Worm (Caenorhabditis elegans): ENCODE data around the gene malt-1.

Gene malt-1

ce11 chrII:6951250-6951806, at the start of gene malt-1, which contains the start of gene ceh-38:
TSS of gene malt-1 (minus strand) at chrII:6951300.
TSS of gene ceh-38 (plus strand) at chrII:6951526.
- TF ChIP-seq nhr-237 (tag; optimal IDR thresholded peaks at IDR 0.05) = peak; percentile 58
- peak; percentile 45 for TF ChIP-seq skn-1 (tag; optimal IDR thresholded peaks at IDR 0.05)
- peak; percentile 90 for TF ChIP-seq gmeb-1 (tag; optimal IDR thresholded peaks at IDR 0.05)
- TF ChIP-seq ztf-4 (tag; optimal IDR thresholded peaks at IDR 0.05) = peak; percentile 95
- TF ChIP-seq blmp-1 (tag; optimal IDR thresholded peaks at IDR 0.05; ENCODE audit: insufficient read depth) = peak; percentile 62
- peak; percentile 99 for TF ChIP-seq unc-55 (GFP tag; optimal IDR thresholded peaks at IDR 0.05)
- no peak for TF ChIP-seq ztf-11 (tag; optimal IDR thresholded peaks at IDR 0.05)
- peak; percentile 95 for TF ChIP-seq sem-4 (tag; optimal IDR thresholded peaks at IDR 0.05)
- TF ChIP-seq crh-2 (tag; optimal IDR thresholded peaks at IDR 0.05) = peak; percentile 97
- TF ChIP-seq F13H6.1 (tag; optimal IDR thresholded peaks at IDR 0.05) = peak; percentile 96
- peak; percentile 40 for TF ChIP-seq nhr-11 (tag; optimal IDR thresholded peaks at IDR 0.05)
- peak; percentile 61 for TF ChIP-seq nhr-77 (tag; optimal IDR thresholded peaks at IDR 0.05)
- TF ChIP-seq ama-1 (optimal IDR thresholded peaks at IDR 0.05) = peak; percentile 72
- peak; percentile 92 for TF ChIP-seq lin-39 (tag; optimal IDR thresholded peaks at IDR 0.05)
- peak; percentile 87 for TF ChIP-seq unc-62 (GFP tag; optimal IDR thresholded peaks at IDR 0.05)
- peak; percentile 100 for TF ChIP-seq alr-1 (tag; optimal IDR thresholded peaks at IDR 0.05)
- TF ChIP-seq R02D3.7 (tag; optimal IDR thresholded peaks at IDR 0.05) = peak; percentile 60
- peak; percentile 87 for TF ChIP-seq sma-3 (GFP tag; optimal IDR thresholded peaks at IDR 0.05)
- no peak for TF ChIP-seq nhr-10 (tag; optimal IDR thresholded peaks at IDR 0.05)
- TF ChIP-seq mdl-1 (tag; optimal IDR thresholded peaks at IDR 0.05) = peak; percentile 73 to 96
- TF ChIP-seq nhr-23 (tag; optimal IDR thresholded peaks at IDR 0.05) = no peak
- peak; percentile 55 for TF ChIP-seq ceh-16 (tag; optimal IDR thresholded peaks at IDR 0.05)
- TF ChIP-seq nhr-6 (tag; optimal IDR thresholded peaks at IDR 0.05) = peak; percentile 94
- peak; percentile 85 to 98 for TF ChIP-seq lsy-2 (tag; optimal IDR thresholded peaks at IDR 0.05)
- TF ChIP-seq mbf-1 (tag; optimal IDR thresholded peaks at IDR 0.05) = no peak
- TF ChIP-seq peb-1 (tag; optimal IDR thresholded peaks at IDR 0.05) = no peak
- TF ChIP-seq fos-1 (tag; optimal IDR thresholded peaks at IDR 0.05) = peak; percentile 93
- no peak for TF ChIP-seq elt-3 (tag; optimal IDR thresholded peaks at IDR 0.05)
- TF ChIP-seq egl-27 (tag; optimal IDR thresholded peaks at IDR 0.05) = peak; percentile 95
- peak; percentile 71 for TF ChIP-seq Y55F3AM.14 (GFP tag; optimal IDR thresholded peaks at IDR 0.05)
- peak; percentile 91 for TF ChIP-seq zag-1 (tag; optimal IDR thresholded peaks at IDR 0.05)
- peak; percentile 99 for TF ChIP-seq nhr-129 (tag; optimal IDR thresholded peaks at IDR 0.05)
- TF ChIP-seq unc-39 (tag; optimal IDR thresholded peaks at IDR 0.05) = no peak
- TF ChIP-seq snpc-4 (tag; optimal IDR thresholded peaks at IDR 0.05) = peak; percentile 91
- TF ChIP-seq dmd-4 (tag; optimal IDR thresholded peaks at IDR 0.05) = peak; percentile 35
- no peak for TF ChIP-seq nhr-12 (tag; optimal IDR thresholded peaks at IDR 0.05)
- TF ChIP-seq ceh-82 (tag; optimal IDR thresholded peaks at IDR 0.05) = peak; percentile 19
- peak; percentile 92 for TF ChIP-seq nhr-25 (tag; optimal IDR thresholded peaks at IDR 0.05)
- peak; percentile 96 for TF ChIP-seq lin-13 (GFP tag; optimal IDR thresholded peaks at IDR 0.05)
- no peak for TF ChIP-seq aly-2 (tag; optimal IDR thresholded peaks at IDR 0.05)
- peak; percentile 85 for TF ChIP-seq lin-11 (tag; optimal IDR thresholded peaks at IDR 0.05)
- peak; percentile 99 for TF ChIP-seq C34F6.9 (tag; optimal IDR thresholded peaks at IDR 0.05)
- TF ChIP-seq mab-5 (tag; optimal IDR thresholded peaks at IDR 0.05) = peak; percentile 95
- peak; percentile 94 for TF ChIP-seq sma-9 (GFP tag; optimal IDR thresholded peaks at IDR 0.05)
- no peak for TF ChIP-seq sma-9 (tag; optimal IDR thresholded peaks at IDR 0.05)
- peak; percentile 89 for TF ChIP-seq nhr-21 (tag; optimal IDR thresholded peaks at IDR 0.05)
- TF ChIP-seq elt-1 (tag; optimal IDR thresholded peaks at IDR 0.05) = no peak
- TF ChIP-seq ZK546.5 (tag; optimal IDR thresholded peaks at IDR 0.05) = peak; percentile 58
- no peak for TF ChIP-seq ztf-1 (GFP tag; conservative IDR thresholded peaks at IDR 0.05)

All from whole organism, L2 larva.